Worm (Caenorhabditis elegans) whole organism, L4 larva: ENCODE measurements around the gene F56C3.7.

Experiments
- pqm-1 ChIP-seq: sonication (generic microtip); optimal IDR thresholded peaks from 2 replicates; lab custom pipeline; 2017; ENCODE audit warnings: missing biosample characterization, missing genetic modification characterization
- spr-3 ChIP-seq: fragments of 200-800 bp; sonication (Bioruptor generic); optimal IDR thresholded peaks from 2 replicates; lab custom pipeline; 2018; ENCODE audit warnings: mild to moderate bottlenecking, missing genetic modification characterization, missing compliant biosample characterization

- peak; percentile 0 for TF ChIP-seq pqm-1 (tag; lab: Kevin White, UChicago)
- TF ChIP-seq spr-3 (GFP tag; lab: Kevin White, UChicago) = no peak
Observed at ce11 chrX:1337834-1338233, 32.8 kb downstream of the F56C3.7 start.
